Fruit fly (Drosophila melanogaster) whole organism, embryonic: ENCODE data around the gene CG45066.

Experiments
- ATbp ChIP-seq: fragments of 200-800 bp; sonication (Bioruptor generic); optimal IDR thresholded peaks from 2 replicates; lab custom pipeline; 2017; ENCODE audit warnings: missing biosample characterization, mild to moderate bottlenecking, missing genetic modification characterization, missing genetic modification reagents
- Ada2b ChIP-seq: fragments of 200-800 bp; sonication (Bioruptor generic); IDR thresholded peaks from 2 replicates; pipeline ENCODE4 v1.3.6; 2022; ENCODE audit warnings: missing biosample characterization, missing genetic modification characterization
- Adf1 ChIP-seq: fragments of 200-800 bp; sonication (Bioruptor generic); IDR thresholded peaks from 2 replicates; pipeline ENCODE4 v1.3.6; 2022; ENCODE audit warnings: missing biosample characterization, missing genetic modification characterization
- Aef1 ChIP-seq: fragments of 200-800 bp; sonication (Bioruptor generic); IDR thresholded peaks from 3 replicates; pipeline ENCODE4 v1.3.6; 2022; ENCODE audit warnings: missing biosample characterization, missing genetic modification characterization
- C15 ChIP-seq: fragments of 200-800 bp; sonication (Bioruptor generic); IDR thresholded peaks from 3 replicates; pipeline ENCODE4 v1.3.6; 2022; ENCODE audit warnings: missing biosample characterization, missing genetic modification characterization
- CG10267 ChIP-seq: fragments of 200-800 bp; sonication (Bioruptor generic); optimal IDR thresholded peaks from 2 replicates; lab custom pipeline; 2018; ENCODE audit warnings: missing biosample characterization, mild to moderate bottlenecking, missing genetic modification characterization, moderate library complexity
- CG10321 ChIP-seq: fragments of 200-800 bp; sonication (Bioruptor generic); IDR thresholded peaks from 2 replicates; pipeline ENCODE4 v1.3.6; 2022; ENCODE audit warnings: missing biosample characterization, missing genetic modification characterization
- CG10431 ChIP-seq: fragments of 200-800 bp; sonication (Bioruptor generic); optimal IDR thresholded peaks from 3 replicates; lab custom pipeline; 2018; ENCODE audit warnings: missing biosample characterization, mild to moderate bottlenecking, missing genetic modification characterization
- CG12744 ChIP-seq: fragments of 200-800 bp; sonication (Bioruptor generic); optimal IDR thresholded peaks from 2 replicates; lab custom pipeline; 2016; ENCODE audit warnings: missing biosample characterization, missing genetic modification characterization
- CG12769 ChIP-seq: fragments of 200-800 bp; sonication (Bioruptor generic); optimal IDR thresholded peaks from 2 replicates; lab custom pipeline; 2019; ENCODE audit warnings: missing biosample characterization, mild to moderate bottlenecking, missing genetic modification characterization, moderate library complexity
- CG13424 ChIP-seq: fragments of 200-800 bp; sonication (Bioruptor generic); optimal IDR thresholded peaks from 2 replicates; lab custom pipeline; 2019; ENCODE audit warnings: missing biosample characterization, mild to moderate bottlenecking, missing genetic modification characterization, moderate library complexity
- CG14965 ChIP-seq: fragments of 200-800 bp; sonication (Bioruptor generic); optimal IDR thresholded peaks from 2 replicates; lab custom pipeline; 2016; ENCODE audit warnings: missing biosample characterization, missing genetic modification characterization, borderline replicate concordance
- CG15696 ChIP-seq: fragments of 200-800 bp; sonication (Bioruptor generic); optimal IDR thresholded peaks from 2 replicates; lab custom pipeline; 2019; ENCODE audit warnings: missing biosample characterization, mild to moderate bottlenecking, missing genetic modification characterization, moderate library complexity
- CG16779 ChIP-seq: fragments of 200-800 bp; sonication (Bioruptor generic); IDR thresholded peaks from 2 replicates; pipeline ENCODE4 v1.3.6; 2022; ENCODE audit warnings: missing biosample characterization, missing genetic modification characterization
- CG17328 ChIP-seq: fragments of 200-800 bp; sonication (Bioruptor generic); IDR thresholded peaks from 2 replicates; pipeline ENCODE4 v1.3.6; 2022; ENCODE audit warnings: missing biosample characterization, missing genetic modification characterization
- CG17912 ChIP-seq: fragments of 200-800 bp; sonication (Bioruptor generic); optimal IDR thresholded peaks from 2 replicates; lab custom pipeline; 2018; ENCODE audit warnings: missing biosample characterization, mild to moderate bottlenecking, missing genetic modification characterization
- CG2712 ChIP-seq: fragments of 200-800 bp; optimal IDR thresholded peaks from 3 replicates; lab custom pipeline; 2019; ENCODE audit warnings: missing biosample characterization, mild to moderate bottlenecking, missing genetic modification characterization, moderate library complexity
- CG32772 ChIP-seq: fragments of 200-800 bp; sonication (Bioruptor generic); IDR thresholded peaks from 2 replicates; pipeline ENCODE4 v1.3.6; 2022; ENCODE audit warnings: missing biosample characterization, missing genetic modification characterization
- CG3726 ChIP-seq: fragments of 200-800 bp; sonication (Bioruptor generic); IDR thresholded peaks from 3 replicates; pipeline ENCODE4, ENCODE4 v1.3.6; 2022; ENCODE audit warnings: missing biosample characterization, missing genetic modification characterization
- CG4854 ChIP-seq: fragments of 200-800 bp; sonication (Bioruptor generic); optimal IDR thresholded peaks from 2 replicates; lab custom pipeline; 2016; ENCODE audit warnings: missing biosample characterization, missing genetic modification characterization, inconsistent platforms
- CG5245 ChIP-seq: fragments of 200-800 bp; sonication (Bioruptor generic); optimal IDR thresholded peaks from 3 replicates; lab custom pipeline; 2016; ENCODE audit warnings: missing biosample characterization, missing genetic modification characterization
- CG6272 ChIP-seq: fragments of 200-800 bp; sonication (Bioruptor generic); IDR thresholded peaks from 2 replicates; pipeline ENCODE4 v1.3.6; 2022; ENCODE audit warnings: missing biosample characterization, missing genetic modification characterization
- CTCF ChIP-seq: fragments of 200-800 bp; sonication (Bioruptor generic); optimal IDR thresholded peaks from 2 replicates; lab custom pipeline; 2017; ENCODE audit warnings: missing biosample characterization, mild to moderate bottlenecking, missing genetic modification characterization, moderate library complexity
- Chrac-16 ChIP-seq: fragments of 200-800 bp; sonication (Bioruptor generic); optimal IDR thresholded peaks from 3 replicates; lab custom pipeline; 2016; ENCODE audit warnings: missing biosample characterization, missing genetic modification characterization
- CkIIα-i1 ChIP-seq: fragments of 200-800 bp; sonication (Bioruptor generic); IDR thresholded peaks from 2 replicates; pipeline ENCODE4 v1.3.6; 2022; ENCODE audit warnings: missing biosample characterization, missing genetic modification characterization
- Doc2 ChIP-seq: fragments of 200-800 bp; sonication (Bioruptor generic); IDR thresholded peaks from 2 replicates; pipeline ENCODE4 v1.3.6; 2022; ENCODE audit warnings: missing biosample characterization, missing genetic modification characterization
- Hr51 ChIP-seq, 2 experiments: fragments of 200-800 bp; sonication (Bioruptor generic); optimal IDR thresholded peaks; 2 replicates in 1 of 2; 3 replicates in 1 of 2; lab custom pipeline; 2016 to 2018; ENCODE audit warnings: missing biosample characterization in 2 of 2, missing genetic modification characterization in 2 of 2, mild to moderate bottlenecking in 1 of 2, moderate library complexity in 1 of 2
- Kr ChIP-seq: fragments of 200-800 bp; sonication (Bioruptor generic); optimal IDR thresholded peaks from 2 replicates; lab custom pipeline; 2017; ENCODE audit warnings: missing biosample characterization, mild to moderate bottlenecking, missing genetic modification characterization
- MESR4 ChIP-seq: fragments of 200-800 bp; sonication (Bioruptor generic); optimal IDR thresholded peaks from 2 replicates; lab custom pipeline; 2018; ENCODE audit warnings: missing biosample characterization, mild to moderate bottlenecking, missing genetic modification characterization, moderate library complexity
- Neu2 ChIP-seq: fragments of 200-800 bp; sonication (Bioruptor generic); optimal IDR thresholded peaks from 3 replicates; lab custom pipeline; 2016; ENCODE audit warnings: missing biosample characterization, missing genetic modification characterization, borderline replicate concordance
- Ptx1 ChIP-seq: fragments of 200-800 bp; sonication (Bioruptor generic); IDR thresholded peaks from 2 replicates; pipeline ENCODE4 v1.3.6; 2022; ENCODE audit warnings: missing biosample characterization, missing genetic modification characterization
- Ssrp ChIP-seq: fragments of 200-800 bp; sonication (Bioruptor generic); optimal IDR thresholded peaks from 2 replicates; lab custom pipeline; 2018; ENCODE audit warnings: missing biosample characterization, mild to moderate bottlenecking, missing genetic modification characterization, moderate library complexity
- ara ChIP-seq: fragments of 200-800 bp; sonication (Bioruptor generic); IDR thresholded peaks from 2 replicates; pipeline ENCODE4 v1.3.6; 2022; ENCODE audit warnings: missing biosample characterization, missing genetic modification characterization
- bsh ChIP-seq, 2 experiments: fragments of 200-800 bp; sonication (Bioruptor generic); optimal IDR thresholded peaks; 2 replicates each; lab custom pipeline; 2017 to 2018; ENCODE audit warnings: mild to moderate bottlenecking in 2 of 2, missing biosample characterization in 2 of 2, missing genetic modification characterization in 2 of 2, moderate library complexity in 1 of 2
- cato ChIP-seq: fragments of 200-800 bp; sonication (Bioruptor generic); optimal IDR thresholded peaks from 2 replicates; lab custom pipeline; 2016; ENCODE audit warnings: missing biosample characterization, missing genetic modification characterization, borderline replicate concordance
- chif ChIP-seq, 2 experiments: fragments of 200-800 bp; sonication (Bioruptor generic); optimal IDR thresholded peaks; 3 replicates each; lab custom pipeline; 2016; ENCODE audit warnings: missing biosample characterization in 2 of 2, missing genetic modification characterization in 2 of 2
- chm ChIP-seq: fragments of 200-800 bp; sonication (Bioruptor generic); IDR thresholded peaks from 2 replicates; pipeline ENCODE4 v1.3.6; 2022; ENCODE audit warnings: missing biosample characterization, missing genetic modification characterization
- exex ChIP-seq: fragments of 200-800 bp; sonication (Bioruptor generic); optimal IDR thresholded peaks from 4 replicates; lab custom pipeline; 2018; ENCODE audit warnings: missing biosample characterization, mild to moderate bottlenecking, missing genetic modification characterization, moderate library complexity
- lilli ChIP-seq: fragments of 200-800 bp; sonication (Bioruptor generic); optimal IDR thresholded peaks from 3 replicates; lab custom pipeline; 2016; ENCODE audit warnings: missing biosample characterization, missing genetic modification characterization
- lola ChIP-seq, 3 experiments: fragments of >200 bp in 2 of 3; fragments of 200-800 bp in 1 of 3; sonication (Bioruptor generic) in 1 of 3; optimal IDR thresholded peaks; 2 replicates each; lab custom pipeline; 2017 to 2019; ENCODE audit warnings: missing biosample characterization in 3 of 3, missing genetic modification characterization in 3 of 3, mild to moderate bottlenecking in 1 of 3, moderate library complexity in 1 of 3
- luna ChIP-seq: fragments of 200-800 bp; sonication (Bioruptor generic); optimal IDR thresholded peaks from 2 replicates; lab custom pipeline; 2016; ENCODE audit warnings: missing biosample characterization, missing genetic modification characterization
- pum ChIP-seq: fragments of 200-800 bp; sonication (Bioruptor generic); optimal IDR thresholded peaks from 2 replicates; lab custom pipeline; 2016; ENCODE audit warnings: missing biosample characterization, missing genetic modification characterization
- ro ChIP-seq: fragments of 200-800 bp; sonication (Bioruptor generic); IDR thresholded peaks from 2 replicates; pipeline ENCODE4 v1.3.6; 2022; ENCODE audit warnings: missing biosample characterization, missing genetic modification characterization
- sc ChIP-seq, 3 experiments: fragments of >200 bp in 2 of 3; fragments of 200-800 bp in 1 of 3; sonication (Bioruptor generic) in 1 of 3; optimal IDR thresholded peaks; 2 replicates in 2 of 3; 3 replicates in 1 of 3; lab custom pipeline; 2017; ENCODE audit warnings: mild to moderate bottlenecking in 1 of 3, missing biosample characterization in 1 of 3, missing genetic modification characterization in 1 of 3, missing genetic modification reagents in 1 of 3
- tio ChIP-seq: fragments of 200-800 bp; sonication (Bioruptor generic); optimal IDR thresholded peaks from 2 replicates; lab custom pipeline; 2017; ENCODE audit warnings: missing biosample characterization, missing genetic modification characterization, inconsistent platforms
- ttk ChIP-seq: fragments of 200-800 bp; sonication (Bioruptor generic); IDR thresholded peaks from 2 replicates; pipeline ENCODE4 v2.1.2; 2022; ENCODE audit warnings: missing biosample characterization, missing genetic modification characterization
- vnd ChIP-seq: fragments of 200-800 bp; sonication (Bioruptor generic); IDR thresholded peaks from 3 replicates; pipeline ENCODE4 v1.3.6; 2022; ENCODE audit warnings: missing biosample characterization, missing genetic modification characterization; ENCODE audit not compliant: partially characterized antibody
- wek ChIP-seq: fragments of 200-800 bp; sonication (Bioruptor generic); optimal IDR thresholded peaks from 3 replicates; lab custom pipeline; 2018; ENCODE audit warnings: missing biosample characterization, mild to moderate bottlenecking, missing genetic modification characterization, moderate library complexity
- zfh1 ChIP-seq: fragments of 200-800 bp; sonication (Bioruptor generic); IDR thresholded peaks from 3 replicates; pipeline ENCODE4 v1.3.6; 2022; ENCODE audit warnings: missing biosample characterization, missing genetic modification characterization

Gene CG45066

DNA sequence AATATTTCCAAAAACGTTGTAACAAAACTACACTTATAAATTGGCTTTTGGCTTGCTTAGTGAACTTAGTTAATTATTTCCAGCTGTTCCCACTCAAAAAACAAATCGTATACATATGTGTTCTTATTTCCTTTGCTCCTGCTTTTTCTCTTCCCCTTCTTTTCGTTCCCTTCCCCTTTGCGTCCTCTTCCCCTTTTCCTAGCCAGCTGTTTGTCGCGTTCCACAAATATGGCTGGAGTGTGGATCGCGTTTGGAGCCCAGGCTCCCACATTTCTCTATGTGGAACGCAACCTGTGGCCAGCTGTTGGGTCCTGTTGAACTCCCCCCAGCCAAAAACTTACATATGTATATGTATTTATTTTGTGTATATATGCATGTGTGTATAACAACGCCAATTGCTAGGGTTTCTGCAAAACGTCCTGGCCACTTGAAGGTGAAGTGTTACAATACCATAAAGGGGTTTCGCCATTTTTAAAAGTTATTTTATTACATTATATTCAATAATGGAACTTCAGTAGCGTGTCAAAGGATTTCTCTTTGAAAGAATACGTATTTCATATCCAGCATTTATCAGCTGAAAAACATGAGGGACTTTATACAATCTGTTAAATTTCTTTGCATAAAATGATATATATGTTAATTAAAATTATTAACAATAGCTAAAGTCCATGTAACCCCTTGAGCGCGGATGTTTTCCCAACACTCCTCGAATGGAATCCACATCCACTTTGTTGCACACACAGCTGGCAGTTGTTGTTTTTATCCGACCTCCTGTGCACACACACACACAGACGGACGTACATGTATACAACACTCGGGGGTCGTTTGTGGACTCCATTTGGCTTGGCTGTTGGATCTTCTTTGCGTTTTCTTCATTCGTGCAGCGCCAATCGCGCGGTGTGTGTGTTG is 39.1 kb downstream of the CG45066 start (continued):
- TF ChIP-seq CG4854 (GFP tag; lab: Kevin White, UChicago), result no peak
- no peak for TF ChIP-seq CTCF (GFP tag; lab: Kevin White, UChicago)
- TF ChIP-seq Kr (GFP tag; lab: Kevin White, UChicago), result peak; percentile 90
- peak; percentile 23 for TF ChIP-seq lilli (GFP tag; lab: Kevin White, UChicago)
- TF ChIP-seq Hr51 (GFP tag; optimal IDR thresholded peaks at IDR 0.05; lab: Kevin White, UChicago), result no peak
- no peak for TF ChIP-seq Doc2 (GFP tag; lab: Robert Waterston, UW)
- TF ChIP-seq CG15696 (tag; lab: Kevin White, UChicago), result no peak
- no peak for TF ChIP-seq Adf1 (GFP tag; lab: Robert Waterston, UW)
- no peak for TF ChIP-seq CG16779 (GFP tag; lab: Robert Waterston, UW)
- no peak for TF ChIP-seq Neu2 (GFP tag; lab: Kevin White, UChicago)
- TF ChIP-seq CG2712 (tag; lab: Kevin White, UChicago), result peak; percentile 17
- no peak for TF ChIP-seq bsh (GFP tag; optimal IDR thresholded peaks at IDR 0.05; lab: Kevin White, UChicago)
- no peak for TF ChIP-seq sc (optimal IDR thresholded peaks at IDR 0.05; lab: Kevin White, UChicago)
- TF ChIP-seq sc (GFP tag; optimal IDR thresholded peaks at IDR 0.05; lab: Kevin White, UChicago), result no peak
- no peak for TF ChIP-seq CG14965 (GFP tag; lab: Kevin White, UChicago)
- no peak for TF ChIP-seq tio (GFP tag; lab: Kevin White, UChicago)
- TF ChIP-seq luna, result no peak
- TF ChIP-seq ttk (GFP tag; lab: Robert Waterston, UW), result no peak
- no peak for TF ChIP-seq Ssrp (tag; lab: Kevin White, UChicago)
- no peak for TF ChIP-seq wek
- TF ChIP-seq CG13424 (tag; lab: Kevin White, UChicago), result no peak
- no peak for TF ChIP-seq CkIIα-i1 (GFP tag; lab: Robert Waterston, UW)
- TF ChIP-seq lola (GFP tag; optimal IDR thresholded peaks at IDR 0.05; lab: Kevin White, UChicago), result no peak
- TF ChIP-seq vnd (GFP tag; lab: Robert Waterston, UW), result no peak
- TF ChIP-seq exex, result no peak
- TF ChIP-seq chif (GFP tag; optimal IDR thresholded peaks at IDR 0.05; lab: Kevin White, UChicago), result no peak
- TF ChIP-seq CG10321, result no peak
- TF ChIP-seq CG3726, result no peak
- TF ChIP-seq cato (GFP tag; lab: Kevin White, UChicago), result no peak
- TF ChIP-seq CG32772 (GFP tag; lab: Robert Waterston, UW), result no peak
- no peak for TF ChIP-seq ro (GFP tag; lab: Robert Waterston, UW)
- no peak for TF ChIP-seq MESR4 (GFP tag; lab: Kevin White, UChicago)
- no peak for TF ChIP-seq CG17912 (GFP tag; lab: Kevin White, UChicago)
- TF ChIP-seq CG17328, result no peak
- no peak for TF ChIP-seq CG6272 (GFP tag; lab: Robert Waterston, UW)
- TF ChIP-seq ATbp (GFP tag; lab: Kevin White, UChicago), result no peak
- TF ChIP-seq Ada2b (GFP tag; lab: Robert Waterston, UW), result no peak
- no peak for TF ChIP-seq Aef1 (GFP tag; lab: Robert Waterston, UW)
- peak; percentile 57 for TF ChIP-seq chm (GFP tag; lab: Robert Waterston, UW)
- TF ChIP-seq CG12744 (GFP tag; lab: Kevin White, UChicago), result no peak
- no peak for TF ChIP-seq CG5245 (GFP tag; lab: Kevin White, UChicago)
- no peak for TF ChIP-seq ara
- 0 out of 3 replicates have a peak, but pooled peaks have one; percentile 15 for TF ChIP-seq zfh1
- no peak for TF ChIP-seq Ptx1 (GFP tag; lab: Robert Waterston, UW)
- TF ChIP-seq CG10431, result peak; percentile 56
- no peak for TF ChIP-seq C15 (GFP tag; lab: Robert Waterston, UW)
- TF ChIP-seq CG10267 (tag; lab: Kevin White, UChicago), result no peak
- no peak for TF ChIP-seq CG12769 (tag; lab: Kevin White, UChicago)
- no peak for TF ChIP-seq Chrac-16 (GFP tag; lab: Kevin White, UChicago)
- TF ChIP-seq pum (GFP tag; lab: Kevin White, UChicago), result no peak
